Fruit fly (Drosophila melanogaster): ENCODE data around the gene CG11983.

DNA sequence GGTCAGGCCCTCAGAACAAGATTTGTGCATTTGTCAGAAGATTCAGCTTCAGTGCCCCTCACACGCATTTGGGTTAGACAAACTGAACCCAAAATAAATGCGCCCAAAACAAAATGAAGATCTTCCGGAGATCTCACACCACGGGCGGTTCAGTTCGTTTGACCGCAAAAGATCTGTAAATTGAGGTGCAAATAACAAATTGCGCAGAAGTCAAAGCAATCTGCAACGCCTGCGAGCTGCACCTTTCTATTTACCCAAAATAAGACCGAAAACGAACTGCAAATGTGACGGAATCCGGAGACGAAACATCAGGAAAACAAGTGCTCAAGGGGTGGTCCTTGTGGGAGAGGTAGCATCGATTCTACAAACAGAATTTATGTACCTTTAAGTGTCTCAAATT is 42.6 kb upstream of the CG11983 start:
- TF ChIP-seq Mes4 (GFP tag; optimal IDR thresholded peaks at IDR 0.05) (no peak), tin (GFP tag; optimal IDR thresholded peaks at IDR 0.05) (no peak), Rfx (GFP tag; IDR thresholded peaks at IDR 0.05) (no peak), stc (GFP tag; IDR thresholded peaks at IDR 0.05) (no peak), HLH4C (GFP tag; IDR thresholded peaks at IDR 0.05; ENCODE audit: partially characterized antibody) (no peak), Pdp1 (GFP tag; optimal IDR thresholded peaks at IDR 0.05) (no peak), CG11504 (tag; optimal IDR thresholded peaks at IDR 0.05) (no peak), CG6689 (GFP tag; IDR thresholded peaks at IDR 0.05) (no peak), wek (GFP tag; optimal IDR thresholded peaks at IDR 0.05) (no peak), Atf6 (GFP tag; IDR thresholded peaks at IDR 0.05) (no peak), bigmax (GFP tag; optimal IDR thresholded peaks at IDR 0.05) (no peak)

Data from whole organism, embryonic.